Worm (Caenorhabditis elegans) whole organism, L2 larva: ENCODE measurements around the gene gpx-7.

Source experiments
- C34F6.9 ChIP-seq: fragments of 150-350 bp; optimal IDR thresholded peaks from 2 replicates; lab custom pipeline; 2014; ENCODE audit warnings: missing biosample characterization, missing genetic modification characterization
- F13H6.1 ChIP-seq: sonication (generic microtip); optimal IDR thresholded peaks from 2 replicates; lab custom pipeline; 2016; ENCODE audit warnings: missing genetic modification characterization, missing compliant biosample characterization
- R02D3.7 ChIP-seq: fragments of 150-350 bp; optimal IDR thresholded peaks from 2 replicates; lab custom pipeline; 2014; ENCODE audit warnings: missing biosample characterization, missing genetic modification characterization
- Y55F3AM.14 ChIP-seq: fragments of 200-800 bp; sonication (Bioruptor generic); optimal IDR thresholded peaks from 2 replicates; lab custom pipeline; 2018; ENCODE audit warnings: mild to moderate bottlenecking, missing genetic modification characterization, missing compliant biosample characterization
- ZK546.5 ChIP-seq: sonication (generic microtip); optimal IDR thresholded peaks from 2 replicates; lab custom pipeline; 2017; ENCODE audit warnings: missing biosample characterization, missing genetic modification characterization
- alr-1 ChIP-seq: fragments of 150-350 bp; optimal IDR thresholded peaks from 2 replicates; lab custom pipeline; 2014; ENCODE audit warnings: missing biosample characterization, missing genetic modification characterization
- ama-1 ChIP-seq: fragments of 150-350 bp; optimal IDR thresholded peaks from 2 replicates; lab custom pipeline; 2018; ENCODE audit warnings: inconsistent platforms
- blmp-1 ChIP-seq: sonication (generic microtip); optimal IDR thresholded peaks from 2 replicates; lab custom pipeline; 2017; ENCODE audit warnings: missing genetic modification characterization, mild to moderate bottlenecking, missing compliant biosample characterization, antibody characterized with exemption, moderate library complexity; ENCODE audit not compliant: insufficient read depth
- ceh-16 ChIP-seq: fragments of 150-350 bp; optimal IDR thresholded peaks from 2 replicates; lab custom pipeline; 2014; ENCODE audit warnings: missing biosample characterization, missing genetic modification characterization
- ceh-82 ChIP-seq: fragments of 150-350 bp; optimal IDR thresholded peaks from 2 replicates; lab custom pipeline; 2014; ENCODE audit warnings: missing biosample characterization, missing genetic modification characterization
- crh-2 ChIP-seq: sonication (generic microtip); optimal IDR thresholded peaks from 2 replicates; lab custom pipeline; 2017; ENCODE audit warnings: missing biosample characterization, missing genetic modification characterization
- egl-27 ChIP-seq: sonication (generic microtip); optimal IDR thresholded peaks from 3 replicates; lab custom pipeline; 2017; ENCODE audit warnings: missing biosample characterization, missing genetic modification reagents, missing genetic modification characterization
- elt-1 ChIP-seq: fragments of 150-350 bp; optimal IDR thresholded peaks from 2 replicates; lab custom pipeline; 2014; ENCODE audit warnings: missing biosample characterization, missing genetic modification characterization
- fos-1 ChIP-seq: fragments of 150-350 bp; optimal IDR thresholded peaks from 2 replicates; lab custom pipeline; 2014; ENCODE audit warnings: missing biosample characterization, missing genetic modification characterization
- gmeb-1 ChIP-seq: fragments of 150-350 bp; optimal IDR thresholded peaks from 2 replicates; lab custom pipeline; 2014; ENCODE audit warnings: missing biosample characterization, missing genetic modification characterization
- lin-11 ChIP-seq: fragments of 150-350 bp; sonication (generic microtip); optimal IDR thresholded peaks from 2 replicates; lab custom pipeline; 2014; ENCODE audit warnings: missing biosample characterization, missing genetic modification characterization, inconsistent platforms, mixed read lengths
- lin-13 ChIP-seq: fragments of 150-350 bp; optimal IDR thresholded peaks from 2 replicates; lab custom pipeline; 2014; ENCODE audit warnings: missing biosample characterization, missing genetic modification reagents, missing genetic modification characterization
- lin-39 ChIP-seq: fragments of 150-350 bp; optimal IDR thresholded peaks from 2 replicates; lab custom pipeline; 2014; ENCODE audit warnings: missing biosample characterization, missing genetic modification reagents, missing genetic modification characterization
- lsy-2 ChIP-seq, 2 experiments: fragments of 150-350 bp in 1 of 2; sonication (generic microtip) in 1 of 2; optimal IDR thresholded peaks; 2 replicates each; lab custom pipeline; 2014 to 2017; ENCODE audit warnings: missing biosample characterization in 2 of 2, missing genetic modification characterization in 2 of 2
- mab-5 ChIP-seq: fragments of 150-350 bp; optimal IDR thresholded peaks from 2 replicates; lab custom pipeline; 2014; ENCODE audit warnings: missing biosample characterization, missing genetic modification characterization
- mbf-1 ChIP-seq: sonication (generic microtip); optimal IDR thresholded peaks from 2 replicates; lab custom pipeline; 2017; ENCODE audit warnings: missing biosample characterization, missing genetic modification characterization
- mdl-1 ChIP-seq, 2 experiments: fragments of 150-350 bp in 1 of 2; sonication (generic microtip) in 1 of 2; optimal IDR thresholded peaks; 2 replicates each; lab custom pipeline; 2017; ENCODE audit warnings: missing biosample characterization in 2 of 2, missing genetic modification characterization in 2 of 2
- nhr-10 ChIP-seq: sonication (generic microtip); optimal IDR thresholded peaks from 2 replicates; lab custom pipeline; 2017; ENCODE audit warnings: missing biosample characterization, missing genetic modification characterization
- nhr-11 ChIP-seq: fragments of 150-350 bp; optimal IDR thresholded peaks from 2 replicates; lab custom pipeline; 2014; ENCODE audit warnings: missing biosample characterization, missing genetic modification characterization
- nhr-129 ChIP-seq: fragments of 150-350 bp; optimal IDR thresholded peaks from 2 replicates; lab custom pipeline; 2014; ENCODE audit warnings: missing biosample characterization, missing genetic modification characterization
- nhr-21 ChIP-seq: fragments of 150-350 bp; optimal IDR thresholded peaks from 2 replicates; lab custom pipeline; 2014; ENCODE audit warnings: missing biosample characterization, missing genetic modification characterization
- nhr-23 ChIP-seq: fragments of 150-350 bp; optimal IDR thresholded peaks from 2 replicates; lab custom pipeline; 2014; ENCODE audit warnings: missing biosample characterization, missing genetic modification reagents, missing genetic modification characterization
- nhr-237 ChIP-seq: fragments of 150-350 bp; optimal IDR thresholded peaks from 2 replicates; lab custom pipeline; 2014; ENCODE audit warnings: missing biosample characterization, missing genetic modification characterization
- nhr-25 ChIP-seq: fragments of 150-350 bp; sonication (generic microtip); optimal IDR thresholded peaks from 3 replicates; lab custom pipeline; 2014; ENCODE audit warnings: missing biosample characterization, missing genetic modification characterization
- nhr-6 ChIP-seq: fragments of 150-350 bp; optimal IDR thresholded peaks from 2 replicates; lab custom pipeline; 2014; ENCODE audit warnings: missing biosample characterization, missing genetic modification characterization
- nhr-77 ChIP-seq: fragments of 150-350 bp; optimal IDR thresholded peaks from 2 replicates; lab custom pipeline; 2014; ENCODE audit warnings: missing biosample characterization, missing genetic modification characterization
- skn-1 ChIP-seq: sonication (generic microtip); optimal IDR thresholded peaks from 2 replicates; lab custom pipeline; 2017; ENCODE audit warnings: missing biosample characterization, missing genetic modification characterization
- sma-3 ChIP-seq: sonication (generic microtip); optimal IDR thresholded peaks from 2 replicates; lab custom pipeline; 2016; ENCODE audit warnings: missing genetic modification reagents, missing genetic modification characterization, missing compliant biosample characterization
- sma-9 ChIP-seq, 2 experiments: fragments of 150-350 bp in 1 of 2; sonication (generic microtip) in 1 of 2; optimal IDR thresholded peaks; 2 replicates each; lab custom pipeline; 2014 to 2016; ENCODE audit warnings: missing genetic modification characterization in 2 of 2, mild to moderate bottlenecking in 1 of 2, missing biosample characterization in 1 of 2, missing compliant biosample characterization in 1 of 2, missing genetic modification reagents in 1 of 2, moderate library complexity in 1 of 2
- unc-39 ChIP-seq: fragments of 150-350 bp; optimal IDR thresholded peaks from 2 replicates; lab custom pipeline; 2014; ENCODE audit warnings: missing biosample characterization, missing genetic modification characterization
- unc-55 ChIP-seq: fragments of 150-350 bp; sonication (generic microtip); optimal IDR thresholded peaks from 3 replicates; lab custom pipeline; 2014; ENCODE audit warnings: missing biosample characterization, missing genetic modification reagents, missing genetic modification characterization
- ztf-1 ChIP-seq: fragments of 200-800 bp; sonication (Bioruptor generic); conservative IDR thresholded peaks from 2 replicates; pipeline ENCODE4 v1.3.6; 2022; ENCODE audit warnings: missing genetic modification characterization, missing compliant biosample characterization
- ztf-4 ChIP-seq: fragments of 150-350 bp; optimal IDR thresholded peaks from 2 replicates; lab custom pipeline; 2014; ENCODE audit warnings: missing biosample characterization, missing genetic modification characterization

The gpx-7 gene

ce11 chrX:7817555-7817954, 18.0 kb upstream of the gpx-7 start:
- TF ChIP-seq lin-39 (tag; lab: Kevin White, UChicago) (no peak), nhr-77 (tag; lab: Kevin White, UChicago) (no peak), gmeb-1 (tag; lab: Kevin White, UChicago) (no peak), alr-1 (no peak), lsy-2 (tag; optimal IDR thresholded peaks at IDR 0.05; lab: Kevin White, UChicago) (no peak), R02D3.7 (no peak), ama-1 (lab: Kevin White, UChicago) (no peak), ZK546.5 (no peak), Y55F3AM.14 (GFP tag; lab: Kevin White, UChicago) (no peak), unc-39 (tag; lab: Kevin White, UChicago) (no peak), nhr-11 (tag; lab: Kevin White, UChicago) (no peak), C34F6.9 (tag; lab: Kevin White, UChicago) (no peak), nhr-21 (tag; lab: Kevin White, UChicago) (no peak), nhr-237 (tag; lab: Kevin White, UChicago) (no peak), egl-27 (tag; lab: Kevin White, UChicago) (no peak), ceh-82 (no peak), mbf-1 (tag; lab: Kevin White, UChicago) (no peak)

ce11 chrX:7816434-7816974, 16.9 kb upstream of the gpx-7 start, which contains the start of the genes sek-1 and R03G5.6:
TSS of gene sek-1 (plus strand) at chrX:7816734.
TSS of gene R03G5.6 (minus strand) at chrX:7816924.
- TF ChIP-seq nhr-10 (tag; lab: Kevin White, UChicago) = no peak
- no peak for TF ChIP-seq ama-1 (lab: Kevin White, UChicago)
- no peak for TF ChIP-seq C34F6.9 (tag; lab: Kevin White, UChicago)
- TF ChIP-seq skn-1 = no peak
- no peak for TF ChIP-seq lin-11 (tag; lab: Kevin White, UChicago)
- TF ChIP-seq R02D3.7 = no peak
- TF ChIP-seq ztf-1 (GFP tag; lab: Robert Waterston, UW) = no peak
- no peak for TF ChIP-seq mdl-1 (tag; optimal IDR thresholded peaks at IDR 0.05; lab: Kevin White, UChicago)
- no peak for TF ChIP-seq unc-39 (tag; lab: Kevin White, UChicago)
- TF ChIP-seq nhr-77 (tag; lab: Kevin White, UChicago) = no peak

- TF ChIP-seq ceh-16 (tag; lab: Kevin White, UChicago) (no peak), egl-27 (tag; lab: Kevin White, UChicago) (no peak), sma-3 (no peak), mbf-1 (tag; lab: Kevin White, UChicago) (no peak), nhr-11 (tag; lab: Kevin White, UChicago) (no peak), lin-13 (GFP tag; lab: Kevin White, UChicago) (no peak), nhr-23 (tag; lab: Kevin White, UChicago) (no peak), sma-9 (GFP tag; optimal IDR thresholded peaks at IDR 0.05; lab: Kevin White, UChicago) (no peak), sma-9 (tag; optimal IDR thresholded peaks at IDR 0.05; lab: Kevin White, UChicago) (no peak), unc-39 (tag; lab: Kevin White, UChicago) (no peak), lsy-2 (tag; optimal IDR thresholded peaks at IDR 0.05; lab: Kevin White, UChicago) (no peak), R02D3.7 (no peak)
- TF ChIP-seq, all 48 proteins: peak for 0
These were observed 15.7 kb upstream of the gpx-7 start for ce11 chrX:7815230-7815629.

- TF ChIP-seq nhr-25 (peak; percentile 65), nhr-6 (no peak), elt-1 (tag; lab: Kevin White, UChicago) (no peak), crh-2 (tag; lab: Kevin White, UChicago) (peak; percentile 46), nhr-129 (tag; lab: Kevin White, UChicago) (peak; percentile 47), ztf-4 (tag; lab: Kevin White, UChicago) (peak; percentile 15), ceh-16 (tag; lab: Kevin White, UChicago) (no peak), nhr-11 (tag; lab: Kevin White, UChicago) (no peak), sma-9 (GFP tag; optimal IDR thresholded peaks at IDR 0.05; lab: Kevin White, UChicago) (peak; percentile 75), sma-9 (tag; optimal IDR thresholded peaks at IDR 0.05; lab: Kevin White, UChicago) (no peak), egl-27 (tag; lab: Kevin White, UChicago) (peak; percentile 3), gmeb-1 (tag; lab: Kevin White, UChicago) (peak; percentile 48), C34F6.9 (tag; lab: Kevin White, UChicago) (peak; percentile 39), F13H6.1 (peak; percentile 37), blmp-1 (peak; percentile 68), fos-1 (tag; lab: Kevin White, UChicago) (peak; percentile 72), lsy-2 (tag; optimal IDR thresholded peaks at IDR 0.05; lab: Kevin White, UChicago) (peak in 1 of 2 experiments; percentile 10), ZK546.5 (no peak), mab-5 (tag; lab: Kevin White, UChicago) (no peak), sma-3 (peak; percentile 67), nhr-21 (tag; lab: Kevin White, UChicago) (peak; percentile 25), unc-55 (GFP tag; lab: Kevin White, UChicago) (peak; percentile 35)
These were observed 15.2 kb upstream of the gpx-7 start for ce11 chrX:7814747-7815146.
